Fruit fly (Drosophila melanogaster) whole organism, adult: ENCODE results near the gene CG45116.

ENCODE experiments used
- CG14711 ChIP-seq: fragments of 200-800 bp; sonication (Bioruptor generic); optimal IDR thresholded peaks from 2 replicates; lab custom pipeline; 2018; ENCODE audit warnings: missing biosample characterization, mild to moderate bottlenecking, missing genetic modification characterization, moderate library complexity
- CG1620 ChIP-seq: fragments of 200-800 bp; sonication (Bioruptor generic); optimal IDR thresholded peaks from 2 replicates; lab custom pipeline; 2016; ENCODE audit warnings: missing biosample characterization, missing genetic modification characterization
- Crg-1 ChIP-seq: fragments of 200-800 bp; sonication (Bioruptor generic); optimal IDR thresholded peaks from 2 replicates; lab custom pipeline; 2016; ENCODE audit warnings: missing biosample characterization, missing genetic modification characterization
- Hr96 ChIP-seq: fragments of 200-800 bp; sonication (Bioruptor generic); optimal IDR thresholded peaks from 2 replicates; lab custom pipeline; 2016; ENCODE audit warnings: missing biosample characterization, missing genetic modification characterization
- cnc ChIP-seq, 2 experiments: fragments of >200 bp; optimal IDR thresholded peaks; 2 replicates each; lab custom pipeline; 2017
- kay ChIP-seq: fragments of 200-800 bp; sonication (Bioruptor generic); peaks from one replicate; lab custom pipeline; 2016; ENCODE audit warnings: missing biosample characterization, missing genetic modification characterization, borderline replicate concordance
- tj ChIP-seq: fragments of 200-800 bp; sonication (Bioruptor generic); optimal IDR thresholded peaks from 3 replicates; lab custom pipeline; 2017; ENCODE audit warnings: missing biosample characterization, mild to moderate bottlenecking, missing genetic modification characterization, moderate library complexity

DNA sequence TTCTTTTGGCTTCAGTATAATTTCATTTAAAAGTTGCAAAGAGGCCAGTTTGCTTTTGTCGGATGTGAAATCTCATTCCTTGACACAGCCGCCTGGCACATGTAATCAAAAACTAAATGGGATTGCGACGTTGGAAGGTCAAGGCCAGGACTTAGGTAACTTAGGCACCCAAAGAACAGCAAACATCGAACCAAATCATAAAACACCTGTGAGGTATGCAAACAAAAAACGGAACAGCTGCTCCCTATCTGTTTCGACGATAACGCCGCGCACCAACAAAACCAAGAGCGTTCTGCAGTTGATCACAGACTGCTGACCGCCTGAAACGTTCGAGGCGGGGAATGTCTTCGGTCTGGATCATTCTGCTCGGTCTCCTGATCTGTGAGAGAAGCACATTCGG, at the start of gene CG45116:
- TF ChIP-seq kay (GFP tag; lab: Kevin White, UChicago) (no peak), Crg-1 (GFP tag; lab: Kevin White, UChicago) (no peak), Hr96 (no peak), cnc (optimal IDR thresholded peaks at IDR 0.05; lab: Kevin White, UChicago) (no peak), tj (GFP tag; lab: Kevin White, UChicago) (no peak), CG1620 (GFP tag; lab: Kevin White, UChicago) (no peak), CG14711 (tag; lab: Kevin White, UChicago) (no peak)
